Worm (Caenorhabditis elegans): Measurements from ENCODE around the gene F47E1.1.

DNA sequence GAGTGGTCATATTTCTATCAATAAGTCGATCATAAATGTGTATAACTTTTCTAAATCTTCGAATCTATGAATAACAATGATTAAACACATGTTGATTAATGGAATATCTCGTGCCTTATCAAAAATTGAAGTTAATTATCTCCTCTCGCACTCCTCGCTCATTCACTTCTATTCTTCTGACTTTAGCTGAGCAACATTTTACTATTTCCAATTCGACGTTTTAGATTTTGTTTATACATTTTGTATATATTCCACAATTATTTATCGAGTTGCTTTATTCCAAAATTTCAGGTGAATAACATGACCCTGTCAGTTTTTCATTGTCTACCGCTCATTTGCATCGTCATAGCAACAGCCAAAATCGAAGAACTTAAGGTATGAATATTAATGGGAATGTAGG is 49.7 kb upstream of the F47E1.1 start, which contains the start of gene T25B6.3:
- no peak for TF ChIP-seq him-1 (tag; optimal IDR thresholded peaks at IDR 0.05)
- no peak for TF ChIP-seq W03F9.2 (tag; optimal IDR thresholded peaks at IDR 0.05)
- no peak for TF ChIP-seq dao-5 (tag; optimal IDR thresholded peaks at IDR 0.05)
